Worm (Caenorhabditis elegans): ENCODE measurements around the gene M28.8.

- no peak for TF ChIP-seq flt-1 (GFP tag; IDR thresholded peaks at IDR 0.05)
- no peak for TF ChIP-seq ztf-29 (GFP tag; IDR thresholded peaks at IDR 0.05)
- no peak for TF ChIP-seq tab-1 (GFP tag; IDR thresholded peaks at IDR 0.05)
- no peak for TF ChIP-seq ztf-23 (GFP tag; IDR thresholded peaks at IDR 0.05)
- no peak for TF ChIP-seq med-1 (GFP tag; optimal IDR thresholded peaks at IDR 0.05; ENCODE audit: insufficient read depth)
- TF ChIP-seq cog-1 (tag; optimal IDR thresholded peaks at IDR 0.05): no peak
- TF ChIP-seq klf-2 (GFP tag; conservative IDR thresholded peaks at IDR 0.05): no peak
Measured at ce11 chrII:10596462-10596861, 31.6 kb upstream of the M28.8 start, which contains the start of gene C14A4.7.
